Fruit fly (Drosophila melanogaster) Kc167 (cell line): ENCODE measurements around the gene CG13894.

Experiments used
- Sin3A ChIP-seq: fragments of >200 bp; optimal IDR thresholded peaks from 2 replicates; lab custom pipeline; 2018; ENCODE audit warnings: missing external identifiers
- h ChIP-seq: fragments of >200 bp; optimal IDR thresholded peaks from 3 replicates; lab custom pipeline; 2018; ENCODE audit warnings: missing external identifiers
- insv ChIP-seq: fragments of >200 bp; optimal IDR thresholded peaks from 3 replicates; lab custom pipeline; 2018; ENCODE audit warnings: missing external identifiers
- psq ChIP-seq: fragments of >200 bp; optimal IDR thresholded peaks from 2 replicates; lab custom pipeline; 2017; ENCODE audit warnings: missing external identifiers
- ttk ChIP-seq: sonication (Bioruptor generic); optimal IDR thresholded peaks from 2 replicates; lab custom pipeline; 2017; ENCODE audit warnings: missing external identifiers

DNA sequence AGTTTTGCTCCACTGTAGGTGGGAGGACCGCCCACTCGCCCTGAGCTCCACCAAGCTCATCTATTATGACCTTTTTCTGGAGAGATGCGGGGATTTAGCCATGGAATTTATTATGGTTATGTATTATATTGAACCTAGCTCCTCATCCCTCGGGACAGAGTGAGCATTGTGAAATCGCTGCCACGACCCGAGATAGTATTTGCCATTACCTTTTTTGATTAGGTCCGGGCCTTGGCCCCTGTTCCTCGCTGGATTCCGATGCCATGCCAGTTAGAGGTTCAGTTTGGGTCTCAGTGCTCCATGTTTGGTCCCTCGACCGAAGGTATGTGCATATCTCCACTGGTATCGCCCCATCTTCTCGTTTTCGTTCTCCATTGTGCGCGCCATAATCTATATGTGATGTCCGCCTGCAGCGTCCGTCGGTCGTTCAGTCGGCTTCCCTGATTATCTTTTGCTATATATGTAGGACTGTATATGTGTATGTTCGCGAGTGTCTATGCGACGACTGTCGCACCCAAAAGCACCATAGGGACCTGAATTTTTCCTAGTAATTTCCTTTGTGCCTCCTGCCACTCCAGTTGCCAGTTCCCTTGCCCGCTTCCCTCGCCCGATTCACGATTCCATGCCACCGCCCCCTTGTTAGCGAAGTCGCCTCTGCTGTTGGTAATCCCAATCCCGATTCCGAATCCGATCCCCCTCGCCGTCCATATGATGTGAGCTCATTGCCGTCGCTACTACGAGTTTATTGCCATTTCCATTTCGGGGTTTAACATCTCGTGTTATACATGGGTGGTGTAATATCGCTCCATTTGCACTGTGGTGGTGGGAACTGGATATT lies 3.1 kb upstream of the CG13894 start:
- TF ChIP-seq h (lab: Kevin White, UChicago) (no peak), ttk (no peak), psq (no peak), Sin3A (no peak), insv (lab: Kevin White, UChicago) (no peak)
